Worm (Caenorhabditis elegans): ENCODE results near the gene F48D6.4.

Gene F48D6.4

ce11 chrX:4248949-4249348 is 1.9 kb upstream of the F48D6.4 start, which contains the start of gene hlh-13:
Gene hlh-13, plus strand, starts transcription at chrX:4249249.
- TF ChIP-seq unc-39 (tag; optimal IDR thresholded peaks at IDR 0.05) (no peak), nhr-25 (tag; optimal IDR thresholded peaks at IDR 0.05) (no peak), zag-1 (tag; optimal IDR thresholded peaks at IDR 0.05) (no peak), nhr-76 (tag; optimal IDR thresholded peaks at IDR 0.05) (no peak), nhr-12 (tag; optimal IDR thresholded peaks at IDR 0.05) (no peak), lin-15B (tag; optimal IDR thresholded peaks at IDR 0.05) (no peak), fkh-2 (tag; optimal IDR thresholded peaks at IDR 0.05) (no peak), elt-3 (tag; optimal IDR thresholded peaks at IDR 0.05) (no peak), ztf-4 (tag; optimal IDR thresholded peaks at IDR 0.05) (no peak), ama-1 (optimal IDR thresholded peaks at IDR 0.05) (no peak), lin-39 (tag; optimal IDR thresholded peaks at IDR 0.05) (no peak), nhr-23 (tag; optimal IDR thresholded peaks at IDR 0.05) (no peak), nhr-43 (tag; optimal IDR thresholded peaks at IDR 0.05; ENCODE audit: poor library complexity, severe bottlenecking) (no peak), ZK546.5 (tag; optimal IDR thresholded peaks at IDR 0.05) (no peak), ztf-11 (tag; optimal IDR thresholded peaks at IDR 0.05) (no peak), elt-1 (tag; optimal IDR thresholded peaks at IDR 0.05) (no peak), R02D3.7 (tag; optimal IDR thresholded peaks at IDR 0.05) (no peak)

ce11 chrX:4248417-4248816 is 1.4 kb upstream of the F48D6.4 start:
- TF ChIP-seq elt-2 (tag; optimal IDR thresholded peaks at IDR 0.05) (peak; percentile 57), lin-15B (tag; optimal IDR thresholded peaks at IDR 0.05) (no peak), ceh-16 (tag; optimal IDR thresholded peaks at IDR 0.05) (no peak), pqm-1 (tag; optimal IDR thresholded peaks at IDR 0.05) (peak; percentile 48), pha-4 (tag; optimal IDR thresholded peaks at IDR 0.05) (peak; percentile 90)

ce11 chrX:4246237-4246697 is 745 bp downstream of the F48D6.4 start:
- TF ChIP-seq lsy-12 (tag; optimal IDR thresholded peaks at IDR 0.05) (peak; percentile 2), elt-2 (tag; optimal IDR thresholded peaks at IDR 0.05) (peak; percentile 53), nhr-25 (tag; optimal IDR thresholded peaks at IDR 0.05) (peak; percentile 43), pqm-1 (tag; optimal IDR thresholded peaks at IDR 0.05) (peak; percentile 71), nhr-43 (tag; optimal IDR thresholded peaks at IDR 0.05; ENCODE audit: poor library complexity, severe bottlenecking) (peak; percentile 68), eor-1 (tag; optimal IDR thresholded peaks at IDR 0.05) (no peak), elt-3 (tag; optimal IDR thresholded peaks at IDR 0.05) (no peak), ceh-82 (tag; optimal IDR thresholded peaks at IDR 0.05) (no peak), ceh-28 (tag; optimal IDR thresholded peaks at IDR 0.05) (no peak), nfya-1 (tag; optimal IDR thresholded peaks at IDR 0.05; ENCODE audit: insufficient read depth) (peak; percentile 38), pha-4 (tag; optimal IDR thresholded peaks at IDR 0.05) (peak; percentile 17), nhr-23 (tag; optimal IDR thresholded peaks at IDR 0.05) (no peak), ama-1 (optimal IDR thresholded peaks at IDR 0.05) (peak; percentile 95), nhr-77 (tag; optimal IDR thresholded peaks at IDR 0.05) (no peak), nhr-12 (tag; optimal IDR thresholded peaks at IDR 0.05) (no peak), mml-1 (tag; optimal IDR thresholded peaks at IDR 0.05) (no peak)

- TF ChIP-seq elt-2 (tag; optimal IDR thresholded peaks at IDR 0.05): peak; percentile 89
- peak; percentile 28 for TF ChIP-seq elt-1 (tag; optimal IDR thresholded peaks at IDR 0.05)
- peak; percentile 42 for TF ChIP-seq pha-4 (tag; optimal IDR thresholded peaks at IDR 0.05)
- TF ChIP-seq nhr-11 (tag; optimal IDR thresholded peaks at IDR 0.05): no peak
- no peak for TF ChIP-seq elt-3 (tag; optimal IDR thresholded peaks at IDR 0.05)
- peak; percentile 91 for TF ChIP-seq pqm-1 (tag; optimal IDR thresholded peaks at IDR 0.05)
Observed at ce11 chrX:4245124-4245523, 1.9 kb downstream of the F48D6.4 start.

- TF ChIP-seq nhr-25 (tag; optimal IDR thresholded peaks at IDR 0.05): no peak
- TF ChIP-seq fkh-10 (GFP tag; optimal IDR thresholded peaks at IDR 0.05): no peak
- TF ChIP-seq ztf-11 (tag; optimal IDR thresholded peaks at IDR 0.05): no peak
- peak; percentile 42 for TF ChIP-seq elt-2 (tag; optimal IDR thresholded peaks at IDR 0.05)
- TF ChIP-seq zag-1 (tag; optimal IDR thresholded peaks at IDR 0.05): no peak
- peak; percentile 38 for TF ChIP-seq nhr-43 (tag; optimal IDR thresholded peaks at IDR 0.05; ENCODE audit: poor library complexity, severe bottlenecking)
- no peak for TF ChIP-seq sea-2 (GFP tag; optimal IDR thresholded peaks at IDR 0.05)
- peak; percentile 37 for TF ChIP-seq pqm-1 (tag; optimal IDR thresholded peaks at IDR 0.05)
- peak; percentile 58 for TF ChIP-seq jun-1 (tag; optimal IDR thresholded peaks at IDR 0.05)
- TF ChIP-seq pha-4 (tag; optimal IDR thresholded peaks at IDR 0.05): peak; percentile 9
- TF ChIP-seq lsy-12 (tag; optimal IDR thresholded peaks at IDR 0.05): no peak
- no peak for TF ChIP-seq ZK546.5 (tag; optimal IDR thresholded peaks at IDR 0.05)
Observed at ce11 chrX:4244489-4245123, 2.4 kb downstream of the F48D6.4 start.
